Worm (Caenorhabditis elegans) whole organism, L2 larva: ENCODE measurements around the gene F09E10.7.
A peak's percentile ranks its signal among the peaks of the same experiment; 100 is the strongest.

Experiments used
- C34F6.9 ChIP-seq: fragments of 150-350 bp; optimal IDR thresholded peaks from 2 replicates; lab custom pipeline; 2014; ENCODE audit warnings: missing biosample characterization, missing genetic modification characterization
- R02D3.7 ChIP-seq: fragments of 150-350 bp; optimal IDR thresholded peaks from 2 replicates; lab custom pipeline; 2014; ENCODE audit warnings: missing biosample characterization, missing genetic modification characterization
- alr-1 ChIP-seq: fragments of 150-350 bp; optimal IDR thresholded peaks from 2 replicates; lab custom pipeline; 2014; ENCODE audit warnings: missing biosample characterization, missing genetic modification characterization
- aly-2 ChIP-seq: fragments of 150-350 bp; optimal IDR thresholded peaks from 2 replicates; lab custom pipeline; 2014; ENCODE audit warnings: missing biosample characterization, missing genetic modification characterization
- blmp-1 ChIP-seq: sonication (generic microtip); optimal IDR thresholded peaks from 2 replicates; lab custom pipeline; 2017; ENCODE audit warnings: missing genetic modification characterization, mild to moderate bottlenecking, missing compliant biosample characterization, antibody characterized with exemption, moderate library complexity; ENCODE audit not compliant: insufficient read depth
- ceh-16 ChIP-seq: fragments of 150-350 bp; optimal IDR thresholded peaks from 2 replicates; lab custom pipeline; 2014; ENCODE audit warnings: missing biosample characterization, missing genetic modification characterization
- elt-1 ChIP-seq: fragments of 150-350 bp; optimal IDR thresholded peaks from 2 replicates; lab custom pipeline; 2014; ENCODE audit warnings: missing biosample characterization, missing genetic modification characterization
- fos-1 ChIP-seq: fragments of 150-350 bp; optimal IDR thresholded peaks from 2 replicates; lab custom pipeline; 2014; ENCODE audit warnings: missing biosample characterization, missing genetic modification characterization
- gmeb-1 ChIP-seq: fragments of 150-350 bp; optimal IDR thresholded peaks from 2 replicates; lab custom pipeline; 2014; ENCODE audit warnings: missing biosample characterization, missing genetic modification characterization
- lin-13 ChIP-seq: fragments of 150-350 bp; optimal IDR thresholded peaks from 2 replicates; lab custom pipeline; 2014; ENCODE audit warnings: missing biosample characterization, missing genetic modification reagents, missing genetic modification characterization
- lsy-2 ChIP-seq, 2 experiments: fragments of 150-350 bp in 1 of 2; sonication (generic microtip) in 1 of 2; optimal IDR thresholded peaks; 2 replicates each; lab custom pipeline; 2014 to 2017; ENCODE audit warnings: missing biosample characterization in 2 of 2, missing genetic modification characterization in 2 of 2
- mab-5 ChIP-seq: fragments of 150-350 bp; optimal IDR thresholded peaks from 2 replicates; lab custom pipeline; 2014; ENCODE audit warnings: missing biosample characterization, missing genetic modification characterization
- mbf-1 ChIP-seq: sonication (generic microtip); optimal IDR thresholded peaks from 2 replicates; lab custom pipeline; 2017; ENCODE audit warnings: missing biosample characterization, missing genetic modification characterization
- nhr-10 ChIP-seq: sonication (generic microtip); optimal IDR thresholded peaks from 2 replicates; lab custom pipeline; 2017; ENCODE audit warnings: missing biosample characterization, missing genetic modification characterization
- nhr-129 ChIP-seq: fragments of 150-350 bp; optimal IDR thresholded peaks from 2 replicates; lab custom pipeline; 2014; ENCODE audit warnings: missing biosample characterization, missing genetic modification characterization
- nhr-21 ChIP-seq: fragments of 150-350 bp; optimal IDR thresholded peaks from 2 replicates; lab custom pipeline; 2014; ENCODE audit warnings: missing biosample characterization, missing genetic modification characterization
- nhr-237 ChIP-seq: fragments of 150-350 bp; optimal IDR thresholded peaks from 2 replicates; lab custom pipeline; 2014; ENCODE audit warnings: missing biosample characterization, missing genetic modification characterization
- nhr-25 ChIP-seq: fragments of 150-350 bp; sonication (generic microtip); optimal IDR thresholded peaks from 3 replicates; lab custom pipeline; 2014; ENCODE audit warnings: missing biosample characterization, missing genetic modification characterization
- skn-1 ChIP-seq: sonication (generic microtip); optimal IDR thresholded peaks from 2 replicates; lab custom pipeline; 2017; ENCODE audit warnings: missing biosample characterization, missing genetic modification characterization
- sma-3 ChIP-seq: sonication (generic microtip); optimal IDR thresholded peaks from 2 replicates; lab custom pipeline; 2016; ENCODE audit warnings: missing genetic modification reagents, missing genetic modification characterization, missing compliant biosample characterization
- sma-9 ChIP-seq, 2 experiments: fragments of 150-350 bp in 1 of 2; sonication (generic microtip) in 1 of 2; optimal IDR thresholded peaks; 2 replicates each; lab custom pipeline; 2014 to 2016; ENCODE audit warnings: missing genetic modification characterization in 2 of 2, mild to moderate bottlenecking in 1 of 2, missing biosample characterization in 1 of 2, missing compliant biosample characterization in 1 of 2, missing genetic modification reagents in 1 of 2, moderate library complexity in 1 of 2
- unc-55 ChIP-seq: fragments of 150-350 bp; sonication (generic microtip); optimal IDR thresholded peaks from 3 replicates; lab custom pipeline; 2014; ENCODE audit warnings: missing biosample characterization, missing genetic modification reagents, missing genetic modification characterization
- unc-62 ChIP-seq: fragments of 150-350 bp; optimal IDR thresholded peaks from 2 replicates; lab custom pipeline; 2014; ENCODE audit warnings: missing biosample characterization, missing genetic modification reagents, missing genetic modification characterization
- zag-1 ChIP-seq: fragments of 150-350 bp; optimal IDR thresholded peaks from 2 replicates; lab custom pipeline; 2014; ENCODE audit warnings: missing biosample characterization, missing genetic modification characterization
- ztf-1 ChIP-seq: fragments of 200-800 bp; sonication (Bioruptor generic); conservative IDR thresholded peaks from 2 replicates; pipeline ENCODE4 v1.3.6; 2022; ENCODE audit warnings: missing genetic modification characterization, missing compliant biosample characterization
- ztf-4 ChIP-seq: fragments of 150-350 bp; optimal IDR thresholded peaks from 2 replicates; lab custom pipeline; 2014; ENCODE audit warnings: missing biosample characterization, missing genetic modification characterization

F09E10.7 gene

ce11 chrX:1501752-1502151 is at the start of gene F09E10.7:
Gene F09E10.7 (minus strand): TSS chrX:1501852.
- TF ChIP-seq R02D3.7 (tag; lab: Kevin White, UChicago) (no peak), nhr-25 (tag; lab: Kevin White, UChicago) (no peak), zag-1 (tag; lab: Kevin White, UChicago) (no peak), fos-1 (tag; lab: Kevin White, UChicago) (no peak), unc-62 (no peak), skn-1 (tag; lab: Kevin White, UChicago) (no peak), aly-2 (no peak)

ce11 chrX:1549095-1549494 is 47.4 kb upstream of the F09E10.7 start:
- TF ChIP-seq blmp-1 (tag; lab: Kevin White, UChicago) = no peak
- TF ChIP-seq ceh-16 = no peak

ce11 chrX:1546878-1547555 is 45.4 kb upstream of the F09E10.7 start, which contains the start of gene K06A9.1:
Gene K06A9.1 (plus strand): TSS chrX:1547505.
- TF ChIP-seq fos-1 (tag; lab: Kevin White, UChicago) (peak; percentile 55), sma-9 (GFP tag; optimal IDR thresholded peaks at IDR 0.05; lab: Kevin White, UChicago) (peak; percentile 21), sma-9 (tag; optimal IDR thresholded peaks at IDR 0.05; lab: Kevin White, UChicago) (no peak), mbf-1 (no peak), mab-5 (no peak)

- TF ChIP-seq fos-1 (tag; lab: Kevin White, UChicago) = peak; percentile 68
- TF ChIP-seq blmp-1 (tag; lab: Kevin White, UChicago) = no peak
- no peak for TF ChIP-seq nhr-21
Measured at ce11 chrX:1543432-1543831, 41.8 kb upstream of the F09E10.7 start.

ce11 chrX:1541072-1541471 is 39.4 kb upstream of the F09E10.7 start:
- peak; percentile 59 for TF ChIP-seq fos-1 (tag; lab: Kevin White, UChicago)
- no peak for TF ChIP-seq C34F6.9
- TF ChIP-seq lin-13 = no peak
- peak; percentile 51 for TF ChIP-seq sma-9 (GFP tag; optimal IDR thresholded peaks at IDR 0.05; lab: Kevin White, UChicago)
- no peak for TF ChIP-seq sma-9 (tag; optimal IDR thresholded peaks at IDR 0.05; lab: Kevin White, UChicago)

- TF ChIP-seq nhr-129 (tag; lab: Kevin White, UChicago) (no peak), nhr-21 (no peak), unc-55 (GFP tag; lab: Kevin White, UChicago) (no peak), ztf-1 (no peak), nhr-237 (tag; lab: Kevin White, UChicago) (no peak), fos-1 (tag; lab: Kevin White, UChicago) (no peak), alr-1 (tag; lab: Kevin White, UChicago) (no peak), R02D3.7 (tag; lab: Kevin White, UChicago) (no peak), sma-3 (GFP tag; lab: Kevin White, UChicago) (no peak), ztf-4 (no peak), nhr-10 (tag; lab: Kevin White, UChicago) (no peak), skn-1 (tag; lab: Kevin White, UChicago) (no peak), zag-1 (tag; lab: Kevin White, UChicago) (no peak)
Measured at ce11 chrX:1538830-1539229, 37.2 kb upstream of the F09E10.7 start.

- TF ChIP-seq gmeb-1 (tag; lab: Kevin White, UChicago) = no peak
- TF ChIP-seq aly-2 = no peak
- peak; percentile 48 for TF ChIP-seq C34F6.9
- no peak for TF ChIP-seq mbf-1
- TF ChIP-seq elt-1 (tag; lab: Kevin White, UChicago) = no peak
- TF ChIP-seq nhr-129 (tag; lab: Kevin White, UChicago) = peak; percentile 72
- peak in 1 of 2 experiments; percentile 30 for TF ChIP-seq lsy-2 (tag; optimal IDR thresholded peaks at IDR 0.05; lab: Kevin White, UChicago)
- no peak for TF ChIP-seq blmp-1 (tag; lab: Kevin White, UChicago)
- TF ChIP-seq, all 48 proteins: peak for 3
Measured at ce11 chrX:1536138-1536537, 34.5 kb upstream of the F09E10.7 start, which contains the start of gene K06A9.2. Gene K06A9.2 (plus strand): TSS chrX:1536366.
